Worm (Caenorhabditis elegans): ENCODE measurements around the gene nhr-40.

The nhr-40 gene

ce11 chrX:2569040-2569439 lies 24.8 kb upstream of the nhr-40 start (continued):
- TF ChIP-seq lin-1 (GFP tag; IDR thresholded peaks at IDR 0.05) (0 out of 2 replicates have a peak, but pooled peaks have one; percentile 33), nhr-48 (tag; optimal IDR thresholded peaks at IDR 0.05) (peak; percentile 85), pqm-1 (tag; optimal IDR thresholded peaks at IDR 0.05) (peak; percentile 94)

- no peak for TF ChIP-seq hlh-11 (tag; optimal IDR thresholded peaks at IDR 0.05)
- peak in 1 of 2 experiments; percentile 59 for TF ChIP-seq unc-62 (GFP tag; optimal IDR thresholded peaks at IDR 0.05 in 1 of 2)
- no peak for TF ChIP-seq unc-62 (tag; optimal IDR thresholded peaks at IDR 0.05)
- TF ChIP-seq hif-1 (tag; optimal IDR thresholded peaks at IDR 0.05), result peak in 1 of 2 experiments; percentile 4
- TF ChIP-seq mes-2 (tag; optimal IDR thresholded peaks at IDR 0.05; ENCODE audit: poor library complexity, severe bottlenecking), result peak; percentile 75
- no peak for TF ChIP-seq ceh-20 (GFP tag; IDR thresholded peaks at IDR 0.05)
- peak; percentile 42; the same call in 1 of the 2 replicates for TF ChIP-seq hmg-1.1 (GFP tag; IDR thresholded peaks at IDR 0.05)
- TF ChIP-seq snpc-4 (tag; optimal IDR thresholded peaks at IDR 0.05), result no peak
Observed at ce11 chrX:2572646-2573149, 21.1 kb upstream of the nhr-40 start, which contains the start of the genes ccd-5 and F52H2.1. Gene ccd-5 (minus strand): TSS chrX:2572653. Gene F52H2.1 (plus strand): TSS chrX:2573099.

DNA sequence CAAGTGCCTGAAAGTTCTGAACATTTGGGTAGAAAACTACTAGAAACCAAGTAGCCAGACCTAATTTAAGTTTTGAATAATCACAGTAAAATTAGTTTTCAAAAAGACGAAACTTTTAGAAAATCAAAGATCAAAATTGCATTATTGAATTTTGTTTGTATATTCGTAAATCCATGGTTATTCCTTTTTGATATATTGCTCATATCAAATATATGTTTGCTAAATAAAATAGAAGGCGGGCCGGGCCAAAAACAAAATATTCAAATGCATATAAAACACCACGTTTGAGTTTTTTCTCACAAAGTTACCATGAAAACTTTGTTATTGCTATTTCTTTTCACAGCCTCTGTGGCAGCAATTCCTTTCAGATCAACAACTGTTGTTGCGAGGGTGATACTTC lies 16.4 kb upstream of the nhr-40 start, which contains the start of gene ttr-42:
Gene ttr-42, plus strand, starts transcription at position 301 of the 400 bp plus-strand sequence.
- no peak for TF ChIP-seq hlh-11 (tag; optimal IDR thresholded peaks at IDR 0.05)
- TF ChIP-seq F44E2.7 (GFP tag; IDR thresholded peaks at IDR 0.05), result no peak
- TF ChIP-seq mxl-2 (GFP tag; conservative IDR thresholded peaks at IDR 0.05), result no peak
- TF ChIP-seq vab-7 (GFP tag; IDR thresholded peaks at IDR 0.05), result no peak

- no peak for TF ChIP-seq hmg-1.1 (GFP tag; IDR thresholded peaks at IDR 0.05)
- no peak for TF ChIP-seq unc-130 (GFP tag; optimal IDR thresholded peaks at IDR 0.05)
- TF ChIP-seq unc-62 (GFP tag; optimal IDR thresholded peaks at IDR 0.05 in 1 of 2), result no peak
- no peak for TF ChIP-seq unc-62 (tag; optimal IDR thresholded peaks at IDR 0.05)
- peak; percentile 77 for TF ChIP-seq dve-1 (tag; optimal IDR thresholded peaks at IDR 0.05; ENCODE audit: insufficient read depth)
- TF ChIP-seq daf-12 (tag; optimal IDR thresholded peaks at IDR 0.05), result no peak
- no peak for TF ChIP-seq tra-1 (GFP tag; IDR thresholded peaks at IDR 0.05)
- TF ChIP-seq duxl-1 (tag; optimal IDR thresholded peaks at IDR 0.05; ENCODE audit: poor library complexity), result no peak
- TF ChIP-seq saeg-2 (GFP tag; IDR thresholded peaks at IDR 0.05), result no peak
- no peak for TF ChIP-seq pha-4 (GFP tag; IDR thresholded peaks at IDR 0.05)
- no peak for TF ChIP-seq pha-4 (tag; optimal IDR thresholded peaks at IDR 0.05)
- no peak for TF ChIP-seq sdz-12 (GFP tag; optimal IDR thresholded peaks at IDR 0.05)
- no peak for TF ChIP-seq lsy-2 (tag; optimal IDR thresholded peaks at IDR 0.05)
- no peak for TF ChIP-seq ZK337.2 (GFP tag; IDR thresholded peaks at IDR 0.05)
- TF ChIP-seq dmd-6 (GFP tag; IDR thresholded peaks at IDR 0.05), result peak; percentile 61
- TF ChIP-seq nhr-237 (tag; optimal IDR thresholded peaks at IDR 0.05), result no peak
- TF ChIP-seq mxl-2 (GFP tag; conservative IDR thresholded peaks at IDR 0.05), result no peak
- TF ChIP-seq aly-2 (tag; optimal IDR thresholded peaks at IDR 0.05), result no peak
- TF ChIP-seq hlh-30 (tag; optimal IDR thresholded peaks at IDR 0.05; ENCODE audit: insufficient read depth), result peak; percentile 52
- no peak for TF ChIP-seq nhr-11 (tag; optimal IDR thresholded peaks at IDR 0.05)
- no peak for TF ChIP-seq rbr-2 (tag; optimal IDR thresholded peaks at IDR 0.05)
- peak; percentile 73 for TF ChIP-seq nhr-77 (tag; optimal IDR thresholded peaks at IDR 0.05)
- no peak for TF ChIP-seq zip-2 (tag; optimal IDR thresholded peaks at IDR 0.05)
- TF ChIP-seq mdl-1 (tag; optimal IDR thresholded peaks at IDR 0.05), result peak in 1 of 2 experiments; percentile 4
- TF ChIP-seq F49E8.2 (tag; optimal IDR thresholded peaks at IDR 0.05; ENCODE audit: borderline replicate concordance), result no peak
- no peak for TF ChIP-seq lin-39 (tag; optimal IDR thresholded peaks at IDR 0.05)
- TF ChIP-seq T26A8.4 (GFP tag; IDR thresholded peaks at IDR 0.05), result no peak
- no peak for TF ChIP-seq ceh-20 (GFP tag; IDR thresholded peaks at IDR 0.05)
- TF ChIP-seq mdt-29 (GFP tag; IDR thresholded peaks at IDR 0.05), result no peak
- no peak for TF ChIP-seq gei-8 (GFP tag; optimal IDR thresholded peaks at IDR 0.05)
- TF ChIP-seq ztf-11 (tag; optimal IDR thresholded peaks at IDR 0.05), result no peak
- TF ChIP-seq lin-29 (GFP tag; IDR thresholded peaks at IDR 0.05), result no peak
- TF ChIP-seq nhr-25 (tag; optimal IDR thresholded peaks at IDR 0.05; ENCODE audit: borderline replicate concordance, insufficient read depth), result no peak
- no peak for TF ChIP-seq daf-16 (GFP tag; optimal IDR thresholded peaks at IDR 0.05)
- peak; percentile 96 for TF ChIP-seq daf-16 (tag; optimal IDR thresholded peaks at IDR 0.05)
- TF ChIP-seq lin-1 (GFP tag; IDR thresholded peaks at IDR 0.05), result no peak
Observed at ce11 chrX:2580524-2580981, 13.2 kb upstream of the nhr-40 start, which contains the start of gene H01M10.1. Gene H01M10.1 (minus strand): TSS chrX:2580574.
